Worm (Caenorhabditis elegans) whole organism, L4 larva: ENCODE measurements around the gene fmo-3.

Source experiments
- D1046.2 ChIP-seq: fragments of 200-800 bp; sonication (Bioruptor generic); IDR thresholded peaks from 2 replicates; pipeline ENCODE4 v1.3.6; 2022; ENCODE audit warnings: missing genetic modification characterization, missing compliant biosample characterization
- F10B5.3 ChIP-seq: sonication (generic microtip); optimal IDR thresholded peaks from 2 replicates; lab custom pipeline; 2016; ENCODE audit warnings: mild to moderate bottlenecking, missing genetic modification characterization, missing compliant biosample characterization
- F26F4.8 ChIP-seq: fragments of 200-800 bp; sonication (Bioruptor generic); conservative IDR thresholded peaks from 2 replicates; pipeline ENCODE4 v1.3.6; 2022; ENCODE audit warnings: missing genetic modification characterization, missing compliant biosample characterization
- R02D3.7 ChIP-seq: fragments of 150-350 bp; sonication (generic microtip); optimal IDR thresholded peaks from 3 replicates; lab custom pipeline; 2014; ENCODE audit warnings: missing biosample characterization, missing genetic modification characterization
- aha-1 ChIP-seq: fragments of 150-350 bp; peaks from one replicate; lab custom pipeline; 2014; ENCODE audit warnings: missing biosample characterization, missing genetic modification characterization
- arid-1 ChIP-seq: fragments of 200-800 bp; sonication (Bioruptor generic); conservative IDR thresholded peaks from 2 replicates; pipeline ENCODE4 v1.3.6; 2022; ENCODE audit warnings: missing genetic modification reagents, missing genetic modification characterization, missing compliant biosample characterization
- ceh-20 ChIP-seq: fragments of 200-800 bp; sonication (Bioruptor generic); IDR thresholded peaks from 2 replicates; pipeline ENCODE4 v1.3.6; 2022; ENCODE audit warnings: missing genetic modification reagents, missing genetic modification characterization, missing compliant biosample characterization
- ceh-62 ChIP-seq: sonication (generic microtip); optimal IDR thresholded peaks from 2 replicates; lab custom pipeline; 2017; ENCODE audit warnings: missing biosample characterization, missing genetic modification characterization
- ces-1 ChIP-seq: fragments of 150-350 bp; sonication (generic microtip); optimal IDR thresholded peaks from 4 replicates; lab custom pipeline; 2014; ENCODE audit warnings: missing biosample characterization, missing genetic modification reagents, missing genetic modification characterization
- cey-2 ChIP-seq: sonication (generic microtip); optimal IDR thresholded peaks from 3 replicates; lab custom pipeline; 2017; ENCODE audit warnings: missing genetic modification characterization, mild to moderate bottlenecking, missing compliant biosample characterization, antibody characterized with exemption, borderline replicate concordance; ENCODE audit not compliant: insufficient read depth
- daf-16 ChIP-seq, 3 experiments: sonication (generic microtip); optimal IDR thresholded peaks; 2 replicates each; lab custom pipeline; 2016 to 2017; ENCODE audit warnings: missing genetic modification characterization in 3 of 3, missing genetic modification reagents in 3 of 3, mild to moderate bottlenecking in 2 of 3, missing compliant biosample characterization in 2 of 3, missing biosample characterization in 1 of 3, moderate library complexity in 1 of 3
- daf-8 ChIP-seq: fragments of 200-800 bp; sonication (Bioruptor generic); IDR thresholded peaks from 2 replicates; pipeline ENCODE4 v1.3.6; 2022; ENCODE audit warnings: missing genetic modification characterization, missing compliant biosample characterization
- dmd-6 ChIP-seq: fragments of 200-800 bp; sonication (Bioruptor generic); IDR thresholded peaks from 2 replicates; pipeline ENCODE4 v1.3.6; 2022; ENCODE audit warnings: missing genetic modification reagents, missing genetic modification characterization, missing compliant biosample characterization
- dmd-9 ChIP-seq: fragments of 200-800 bp; sonication (Bioruptor generic); IDR thresholded peaks from 2 replicates; pipeline ENCODE4 v1.3.6; 2022; ENCODE audit warnings: missing genetic modification reagents, missing genetic modification characterization, missing compliant biosample characterization
- dpl-1 ChIP-seq: fragments of 150-350 bp; optimal IDR thresholded peaks from 2 replicates; lab custom pipeline; 2014; ENCODE audit warnings: missing biosample characterization, missing genetic modification reagents, missing genetic modification characterization
- duxl-1 ChIP-seq: sonication (generic microtip); optimal IDR thresholded peaks from 2 replicates; lab custom pipeline; 2016; ENCODE audit warnings: mild to moderate bottlenecking, missing genetic modification characterization, moderate library complexity, missing compliant biosample characterization; ENCODE audit not compliant: poor library complexity
- egl-43 ChIP-seq: fragments of 200-800 bp; sonication (Bioruptor generic); IDR thresholded peaks from 2 replicates; pipeline ENCODE4 v1.3.6; 2022; ENCODE audit warnings: missing genetic modification reagents, missing genetic modification characterization, missing compliant biosample characterization
- hif-1 ChIP-seq, 2 experiments: sonication (generic microtip); optimal IDR thresholded peaks; 2 replicates each; lab custom pipeline; 2016 to 2017; ENCODE audit warnings: missing compliant biosample characterization in 2 of 2, missing genetic modification characterization in 2 of 2, missing genetic modification reagents in 2 of 2, missing genotype in 2 of 2, mild to moderate bottlenecking in 1 of 2
- hlh-30 ChIP-seq: sonication (generic microtip); optimal IDR thresholded peaks from 2 replicates; lab custom pipeline; 2017; ENCODE audit warnings: antibody characterized with exemption, mild to moderate bottlenecking, missing genetic modification characterization, missing compliant biosample characterization; ENCODE audit not compliant: insufficient read depth
- lin-1 ChIP-seq: fragments of 200-800 bp; sonication (Bioruptor generic); IDR thresholded peaks from 2 replicates; pipeline ENCODE4 v1.3.6; 2022; ENCODE audit warnings: missing genetic modification reagents, missing genetic modification characterization, missing compliant biosample characterization
- madf-5 ChIP-seq, 2 experiments: fragments of 200-800 bp; sonication (Bioruptor generic); IDR thresholded peaks; 2 replicates each; pipeline ENCODE4 v1.3.6; 2022; ENCODE audit warnings: missing compliant biosample characterization in 2 of 2, missing genetic modification characterization in 2 of 2
- mdt-29 ChIP-seq: fragments of 200-800 bp; sonication (Bioruptor generic); IDR thresholded peaks from 2 replicates; pipeline ENCODE4 v1.3.6; 2022; ENCODE audit warnings: missing genetic modification reagents, missing genetic modification characterization, missing compliant biosample characterization
- mep-1 ChIP-seq: fragments of 150-350 bp; sonication (generic microtip); optimal IDR thresholded peaks from 3 replicates; lab custom pipeline; 2014; ENCODE audit warnings: missing biosample characterization, missing genetic modification characterization
- mes-2 ChIP-seq: sonication (generic microtip); optimal IDR thresholded peaks from 2 replicates; lab custom pipeline; 2016; ENCODE audit warnings: missing genotype, mild to moderate bottlenecking, missing genetic modification characterization, missing compliant biosample characterization; ENCODE audit not compliant: poor library complexity, severe bottlenecking
- mxl-3 ChIP-seq: fragments of 200-800 bp; sonication (Bioruptor generic); optimal IDR thresholded peaks from 2 replicates; lab custom pipeline; 2018; ENCODE audit warnings: mild to moderate bottlenecking, missing genetic modification characterization, missing compliant biosample characterization
- nhr-111 ChIP-seq: fragments of 200-800 bp; sonication (Bioruptor generic); optimal IDR thresholded peaks from 2 replicates; lab custom pipeline; 2018; ENCODE audit warnings: mild to moderate bottlenecking, missing genetic modification characterization, missing compliant biosample characterization
- nhr-42 ChIP-seq: fragments of 200-800 bp; sonication (Bioruptor generic); IDR thresholded peaks from 2 replicates; pipeline ENCODE4 v1.3.6; 2022; ENCODE audit warnings: missing genetic modification characterization, missing compliant biosample characterization
- pha-4 ChIP-seq, 2 experiments: fragments of 150-350 bp in 1 of 2; fragments of 200-800 bp in 1 of 2; sonication (Bioruptor generic) in 1 of 2; IDR thresholded peaks in 1 of 2; optimal IDR thresholded peaks in 1 of 2; 2 replicates each; pipeline versions ENCODE4 v1.3.6 to Lab custom; 2014 to 2022; ENCODE audit warnings: missing genetic modification characterization in 2 of 2, missing genetic modification reagents in 2 of 2, missing biosample characterization in 1 of 2, missing compliant biosample characterization in 1 of 2
- snpc-1.2 ChIP-seq: fragments of 200-800 bp; sonication (Bioruptor generic); IDR thresholded peaks from 2 replicates; pipeline ENCODE4 v1.3.6; 2022; ENCODE audit warnings: missing genetic modification reagents, missing genetic modification characterization, missing compliant biosample characterization
- snpc-4 ChIP-seq: fragments of 150-350 bp; optimal IDR thresholded peaks from 2 replicates; lab custom pipeline; 2014; ENCODE audit warnings: missing biosample characterization, missing genetic modification characterization
- spr-3 ChIP-seq: fragments of 200-800 bp; sonication (Bioruptor generic); optimal IDR thresholded peaks from 2 replicates; lab custom pipeline; 2018; ENCODE audit warnings: mild to moderate bottlenecking, missing genetic modification characterization, missing compliant biosample characterization
- tra-1 ChIP-seq: fragments of 200-800 bp; sonication (Bioruptor generic); IDR thresholded peaks from 2 replicates; pipeline ENCODE4 v1.3.6; 2022; ENCODE audit warnings: missing genetic modification reagents, missing genetic modification characterization, missing compliant biosample characterization
- unc-39 ChIP-seq: sonication (generic microtip); optimal IDR thresholded peaks from 2 replicates; lab custom pipeline; 2017; ENCODE audit warnings: missing biosample characterization, missing genetic modification characterization
- unc-62 ChIP-seq, 3 experiments: fragments of 150-350 bp in 1 of 3; sonication (generic microtip); optimal IDR thresholded peaks in 2 of 3; peaks in 1 of 3; 1 replicate in 1 of 3; 2 replicates in 2 of 3; lab custom pipeline; 2014 to 2017; ENCODE audit warnings: missing biosample characterization in 3 of 3, missing genetic modification characterization in 3 of 3, missing genetic modification reagents in 3 of 3, missing genotype in 1 of 3
- zip-11 ChIP-seq: fragments of 200-800 bp; sonication (Bioruptor generic); IDR thresholded peaks from 2 replicates; pipeline ENCODE4 v1.3.6; 2022; ENCODE audit warnings: missing genetic modification characterization, missing compliant biosample characterization

fmo-3 gene

DNA sequence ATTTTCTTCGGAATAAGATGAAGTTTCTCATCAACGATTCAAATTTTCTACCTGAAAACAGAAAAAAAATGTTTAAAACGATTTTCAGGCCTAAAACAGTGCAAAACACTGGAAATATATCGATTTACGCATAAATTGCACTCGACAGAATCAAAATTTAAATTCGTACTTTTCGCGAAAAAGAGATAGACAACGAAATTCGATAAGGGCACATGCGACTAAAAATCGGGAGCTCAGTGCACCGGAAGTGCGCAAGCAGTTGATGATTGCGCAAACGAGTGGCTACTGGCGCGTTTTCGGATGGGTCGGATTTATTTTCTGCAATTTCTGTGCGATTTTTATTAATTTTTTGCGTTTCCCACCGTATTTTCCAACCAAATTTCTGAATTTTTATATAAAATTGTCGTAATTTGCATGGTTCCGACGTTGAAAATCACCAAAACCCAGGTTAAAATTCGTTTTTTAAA is 12.5 kb downstream of the fmo-3 start, which contains the start of the genes Y39A1A.21 and Y39A1A.22 (continued):
- peak; percentile 84 for TF ChIP-seq mes-2
- peak; percentile 69 for TF ChIP-seq hlh-30 (tag; lab: Kevin White, UChicago)
- peak in 1 of 2 experiments; percentile 60 for TF ChIP-seq hif-1 (tag; optimal IDR thresholded peaks at IDR 0.05; lab: Kevin White, UChicago)
- peak; percentile 43; the same call in 1 of the 2 replicates for TF ChIP-seq mdt-29 (GFP tag; lab: Robert Waterston, UW)
- peak; percentile 81 for TF ChIP-seq mep-1
- TF ChIP-seq arid-1 = peak; percentile 68
- peak; percentile 23 for TF ChIP-seq F10B5.3 (tag; lab: Kevin White, UChicago)
- no peak for TF ChIP-seq madf-5 (GFP tag; IDR thresholded peaks at IDR 0.05; lab: Robert Waterston, UW)
- TF ChIP-seq daf-8 = no peak
- TF ChIP-seq snpc-4 = no peak
- TF ChIP-seq dmd-9 (GFP tag; lab: Robert Waterston, UW) = no peak
- TF ChIP-seq F26F4.8 (GFP tag; lab: Robert Waterston, UW) = no peak
- TF ChIP-seq unc-39 (tag; lab: Kevin White, UChicago) = no peak
- TF ChIP-seq lin-1 (GFP tag; lab: Robert Waterston, UW) = no peak
- peak; percentile 78 for TF ChIP-seq dpl-1 (GFP tag; lab: Kevin White, UChicago)
- no peak for TF ChIP-seq cey-2
- no peak for TF ChIP-seq R02D3.7 (tag; lab: Kevin White, UChicago)
- no peak for TF ChIP-seq D1046.2 (GFP tag; lab: Robert Waterston, UW)
- no peak for TF ChIP-seq ceh-62 (tag; lab: Kevin White, UChicago)
- no peak; the same call in 1 of the 2 replicates for TF ChIP-seq nhr-42 (GFP tag; lab: Robert Waterston, UW)
- TF ChIP-seq ceh-20 = peak; percentile 63; the same call in 1 of the 2 replicates
- 0 out of 2 replicates have a peak, but pooled peaks have one; percentile 45 for TF ChIP-seq pha-4 (GFP tag; IDR thresholded peaks at IDR 0.05; lab: Robert Waterston, UW)
- no peak for TF ChIP-seq pha-4 (tag; optimal IDR thresholded peaks at IDR 0.05; lab: Kevin White, UChicago)
- no peak for TF ChIP-seq unc-62 (GFP tag; optimal IDR thresholded peaks at IDR 0.05 in 1 of 2; lab: Kevin White, UChicago)
- TF ChIP-seq unc-62 (tag; optimal IDR thresholded peaks at IDR 0.05; lab: Kevin White, UChicago) = no peak
- peak; percentile 80 for TF ChIP-seq dmd-6
- peak; percentile 61; the same call in 1 of the 2 replicates for TF ChIP-seq tra-1 (GFP tag; lab: Robert Waterston, UW)
- no peak for TF ChIP-seq ces-1 (GFP tag; lab: Kevin White, UChicago)
- TF ChIP-seq spr-3 (GFP tag; lab: Kevin White, UChicago) = peak; percentile 74

DNA sequence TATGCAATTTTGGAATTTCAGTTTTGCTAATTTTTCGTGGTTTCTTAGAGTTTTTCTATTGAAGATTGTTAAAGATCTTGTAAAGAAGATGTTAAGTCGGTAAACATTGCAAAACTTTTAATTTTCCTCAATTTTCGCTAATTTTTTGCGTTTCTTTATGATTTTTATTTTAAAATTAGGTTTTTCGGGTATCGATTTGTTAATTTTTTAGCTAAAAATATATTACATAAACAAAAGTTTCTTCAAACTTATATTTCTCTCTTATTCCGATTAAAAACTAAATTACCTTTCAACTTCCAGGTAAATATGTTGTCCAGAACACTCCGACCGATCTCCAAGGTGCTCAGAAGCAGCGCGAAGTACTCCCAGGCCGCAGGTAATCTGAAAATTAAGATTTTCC is 13.0 kb downstream of the fmo-3 start, which contains the start of gene mrpl-12:
Gene mrpl-12 (plus strand): TSS at position 301 of the 400 bp plus-strand sequence.
- no peak for TF ChIP-seq egl-43 (GFP tag; lab: Robert Waterston, UW)
- TF ChIP-seq daf-8 = no peak
- TF ChIP-seq hif-1 (tag; optimal IDR thresholded peaks at IDR 0.05; lab: Kevin White, UChicago) = no peak
- TF ChIP-seq zip-11 = no peak
- no peak for TF ChIP-seq pha-4 (GFP tag; IDR thresholded peaks at IDR 0.05; lab: Robert Waterston, UW)
- TF ChIP-seq pha-4 (tag; optimal IDR thresholded peaks at IDR 0.05; lab: Kevin White, UChicago) = no peak
- TF ChIP-seq mxl-3 (GFP tag; lab: Kevin White, UChicago) = no peak
- no peak for TF ChIP-seq daf-16 (GFP tag; optimal IDR thresholded peaks at IDR 0.05; lab: Kevin White, UChicago)
- TF ChIP-seq daf-16 (tag; optimal IDR thresholded peaks at IDR 0.05; lab: Kevin White, UChicago) = no peak
- TF ChIP-seq unc-39 (tag; lab: Kevin White, UChicago) = no peak
- TF ChIP-seq snpc-1.2 (GFP tag; lab: Robert Waterston, UW) = no peak
- TF ChIP-seq nhr-111 (GFP tag; lab: Kevin White, UChicago) = no peak

DNA sequence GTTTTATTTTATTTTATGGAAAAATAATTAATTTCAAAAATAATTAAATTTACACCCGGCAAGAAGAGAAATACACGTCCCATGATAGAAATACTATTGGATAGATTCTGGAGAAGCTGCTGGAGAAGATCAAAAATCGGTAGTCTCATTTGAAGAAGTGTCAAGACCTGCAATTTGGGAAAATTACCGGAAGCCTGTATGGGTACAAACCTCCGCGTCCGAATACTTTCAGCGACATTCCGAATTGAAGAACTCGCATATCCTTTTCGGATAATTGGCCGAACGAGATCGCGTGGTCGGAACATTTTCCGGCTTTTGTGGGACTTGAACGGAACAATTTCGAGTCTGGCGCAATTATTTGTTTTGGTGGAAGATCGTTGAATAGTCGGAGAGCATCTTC is 14.0 kb downstream of the fmo-3 start:
- TF ChIP-seq duxl-1 (tag; lab: Kevin White, UChicago) (no peak), aha-1 (peak; percentile 17), mep-1 (no peak)
